Fruit fly (Drosophila melanogaster) Kc167 (cell line): ENCODE results near the gene Mst87F.

Experiments used
- Myc ChIP-seq: fragments of >200 bp; optimal IDR thresholded peaks from 2 replicates; lab custom pipeline; 2017; ENCODE audit warnings: missing external identifiers
- Sin3A ChIP-seq: fragments of >200 bp; optimal IDR thresholded peaks from 2 replicates; lab custom pipeline; 2018; ENCODE audit warnings: missing external identifiers
- h ChIP-seq: fragments of >200 bp; optimal IDR thresholded peaks from 3 replicates; lab custom pipeline; 2018; ENCODE audit warnings: missing external identifiers
- insv ChIP-seq: fragments of >200 bp; optimal IDR thresholded peaks from 3 replicates; lab custom pipeline; 2018; ENCODE audit warnings: missing external identifiers
- psq ChIP-seq: fragments of >200 bp; optimal IDR thresholded peaks from 2 replicates; lab custom pipeline; 2017; ENCODE audit warnings: missing external identifiers
- ttk ChIP-seq: sonication (Bioruptor generic); optimal IDR thresholded peaks from 2 replicates; lab custom pipeline; 2017; ENCODE audit warnings: missing external identifiers

The Mst87F gene

DNA sequence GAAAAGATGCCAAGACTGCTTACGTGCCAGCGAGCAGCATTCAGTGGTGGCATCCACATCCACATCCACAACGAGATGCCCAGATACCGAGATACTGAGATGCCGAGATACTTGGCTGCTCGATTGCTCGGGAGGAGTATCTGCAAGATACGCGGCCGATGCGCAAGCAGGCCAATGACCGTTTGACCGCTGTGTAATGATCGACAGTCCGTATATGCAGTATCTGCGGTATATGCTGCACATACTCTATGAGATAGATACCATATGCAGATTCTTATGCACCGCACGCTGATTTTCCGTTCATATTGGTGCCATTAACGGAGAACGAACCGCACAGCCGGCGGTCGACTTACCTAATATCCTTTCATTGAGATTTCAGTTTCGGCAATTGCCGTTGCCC is 18.5 kb downstream of the Mst87F start:
- TF ChIP-seq Sin3A (no peak), ttk (lab: Kevin White, UChicago) (no peak), insv (lab: Kevin White, UChicago) (no peak), psq (lab: Kevin White, UChicago) (no peak), h (lab: Kevin White, UChicago) (no peak), Myc (lab: Kevin White, UChicago) (no peak)

- TF ChIP-seq Sin3A (no peak), psq (lab: Kevin White, UChicago) (no peak), h (lab: Kevin White, UChicago) (no peak), ttk (lab: Kevin White, UChicago) (no peak), insv (lab: Kevin White, UChicago) (no peak), Myc (lab: Kevin White, UChicago) (no peak)
Observed at dm6 chr3R:13807906-13808305, 19.9 kb downstream of the Mst87F start.

- TF ChIP-seq psq (lab: Kevin White, UChicago), result no peak
- no peak for TF ChIP-seq h (lab: Kevin White, UChicago)
- no peak for TF ChIP-seq Myc (lab: Kevin White, UChicago)
- TF ChIP-seq insv (lab: Kevin White, UChicago), result no peak
- no peak for TF ChIP-seq Sin3A
- no peak for TF ChIP-seq ttk (lab: Kevin White, UChicago)
Observed at dm6 chr3R:13807330-13807729, 20.5 kb downstream of the Mst87F start.

DNA sequence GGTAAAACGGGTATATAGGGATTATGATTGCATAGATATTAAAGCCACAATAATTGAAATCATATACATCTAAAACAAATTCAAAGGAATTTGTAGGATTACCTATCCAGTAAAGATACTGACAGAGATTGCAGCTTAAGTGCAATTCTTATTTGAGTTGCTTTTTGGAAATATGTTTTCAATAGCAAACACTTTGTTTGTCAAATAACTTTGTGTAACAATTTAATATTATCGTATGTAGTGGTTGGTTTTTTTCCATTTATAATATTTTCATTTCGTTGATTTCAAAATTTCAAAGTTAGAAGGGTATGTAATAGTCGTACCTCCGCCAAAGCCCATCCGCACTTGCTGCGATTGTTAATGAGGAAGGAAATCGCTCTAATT is 21.1 kb downstream of the Mst87F start:
- TF ChIP-seq insv (lab: Kevin White, UChicago) (no peak), Myc (lab: Kevin White, UChicago) (no peak), Sin3A (no peak), h (lab: Kevin White, UChicago) (no peak), ttk (lab: Kevin White, UChicago) (no peak)

DNA sequence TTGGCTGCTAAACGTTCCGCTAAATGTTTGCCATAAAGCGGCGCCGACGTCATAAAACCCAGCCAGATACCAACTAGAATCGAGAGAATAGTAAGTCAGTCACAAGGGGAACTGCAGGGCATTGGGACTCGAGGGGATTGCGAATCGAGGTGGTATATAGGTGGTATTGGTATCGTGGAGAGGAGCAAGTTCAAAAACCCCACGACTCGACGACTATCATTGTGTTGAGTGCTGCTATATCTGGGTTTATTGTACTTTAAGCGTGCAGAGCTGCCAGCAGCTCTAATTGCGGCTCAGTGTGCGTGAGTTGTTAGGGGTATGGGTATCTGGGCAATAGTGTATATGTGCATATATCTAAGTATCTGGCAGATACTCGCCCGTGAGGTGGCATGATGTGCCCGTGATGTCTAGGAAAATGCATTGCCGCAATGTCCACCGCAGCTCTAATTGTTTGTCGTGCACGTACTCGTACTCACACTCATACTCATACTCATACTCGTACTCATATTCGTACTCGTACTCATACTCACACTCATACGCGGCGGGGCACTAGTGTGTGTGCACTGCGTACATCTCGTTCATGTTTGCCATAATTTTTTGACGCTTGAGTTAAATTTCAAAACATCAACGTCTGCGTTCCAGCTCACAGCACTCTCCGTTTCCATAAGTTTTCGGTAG is 21.6 kb downstream of the Mst87F start:
- TF ChIP-seq psq (lab: Kevin White, UChicago) (no peak), ttk (lab: Kevin White, UChicago) (no peak), h (lab: Kevin White, UChicago) (no peak), Myc (lab: Kevin White, UChicago) (no peak)

dm6 chr3R:13804971-13805603 is 22.7 kb downstream of the Mst87F start:
- TF ChIP-seq h (lab: Kevin White, UChicago) (no peak), ttk (lab: Kevin White, UChicago) (no peak), Sin3A (no peak), insv (lab: Kevin White, UChicago) (no peak), psq (lab: Kevin White, UChicago) (no peak), Myc (lab: Kevin White, UChicago) (no peak)

DNA sequence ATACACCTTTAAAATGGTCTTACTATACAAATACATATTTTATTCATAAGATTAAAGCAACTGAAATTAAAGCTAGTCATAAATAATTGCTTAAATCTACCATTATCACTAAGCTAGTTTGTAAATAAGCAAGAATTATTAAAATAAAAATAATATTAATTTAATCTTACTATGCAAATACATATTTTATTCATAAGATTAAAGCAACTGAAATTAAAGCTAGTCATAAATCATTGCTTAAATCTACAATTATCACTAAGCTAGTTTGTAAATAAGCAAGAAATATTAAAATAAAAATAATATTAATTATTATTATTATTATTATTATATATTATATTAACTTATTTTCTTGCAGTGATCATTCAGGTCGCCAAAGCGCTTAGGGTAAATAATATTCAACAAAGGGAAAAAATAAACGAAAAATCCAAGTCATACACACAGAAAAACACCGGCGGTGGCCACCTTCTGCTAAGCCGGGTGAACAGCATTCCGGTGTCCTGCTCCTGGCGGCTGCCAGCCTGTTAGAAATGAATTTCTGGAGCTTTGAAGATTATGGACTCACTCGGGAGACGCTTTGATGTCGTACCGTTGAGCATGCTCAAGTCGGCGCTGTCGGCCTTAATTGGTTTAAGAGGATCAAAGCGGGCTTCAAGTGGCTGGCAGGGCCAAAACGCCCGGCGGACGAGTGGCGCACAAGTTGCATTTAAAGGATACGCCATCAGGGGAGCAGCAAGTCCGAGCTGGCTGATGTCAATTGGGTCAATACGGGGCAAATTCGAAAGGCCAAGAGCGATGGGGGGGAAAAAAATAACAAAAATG is 23.7 kb downstream of the Mst87F start:
- TF ChIP-seq h (lab: Kevin White, UChicago) (no peak), ttk (lab: Kevin White, UChicago) (no peak), psq (lab: Kevin White, UChicago) (no peak), Sin3A (no peak), Myc (lab: Kevin White, UChicago) (no peak), insv (lab: Kevin White, UChicago) (no peak)

dm6 chr3R:13803185-13803887 is 24.5 kb downstream of the Mst87F start:
- no peak for TF ChIP-seq Sin3A
- TF ChIP-seq ttk (lab: Kevin White, UChicago), result no peak
- TF ChIP-seq Myc (lab: Kevin White, UChicago), result no peak
- no peak for TF ChIP-seq insv (lab: Kevin White, UChicago)
- no peak for TF ChIP-seq psq (lab: Kevin White, UChicago)
- no peak for TF ChIP-seq h (lab: Kevin White, UChicago)

dm6 chr3R:13802057-13802817 is 25.6 kb downstream of the Mst87F start:
- TF ChIP-seq Sin3A (no peak), ttk (lab: Kevin White, UChicago) (no peak), insv (lab: Kevin White, UChicago) (no peak), psq (lab: Kevin White, UChicago) (no peak), Myc (lab: Kevin White, UChicago) (no peak), h (lab: Kevin White, UChicago) (no peak)

DNA sequence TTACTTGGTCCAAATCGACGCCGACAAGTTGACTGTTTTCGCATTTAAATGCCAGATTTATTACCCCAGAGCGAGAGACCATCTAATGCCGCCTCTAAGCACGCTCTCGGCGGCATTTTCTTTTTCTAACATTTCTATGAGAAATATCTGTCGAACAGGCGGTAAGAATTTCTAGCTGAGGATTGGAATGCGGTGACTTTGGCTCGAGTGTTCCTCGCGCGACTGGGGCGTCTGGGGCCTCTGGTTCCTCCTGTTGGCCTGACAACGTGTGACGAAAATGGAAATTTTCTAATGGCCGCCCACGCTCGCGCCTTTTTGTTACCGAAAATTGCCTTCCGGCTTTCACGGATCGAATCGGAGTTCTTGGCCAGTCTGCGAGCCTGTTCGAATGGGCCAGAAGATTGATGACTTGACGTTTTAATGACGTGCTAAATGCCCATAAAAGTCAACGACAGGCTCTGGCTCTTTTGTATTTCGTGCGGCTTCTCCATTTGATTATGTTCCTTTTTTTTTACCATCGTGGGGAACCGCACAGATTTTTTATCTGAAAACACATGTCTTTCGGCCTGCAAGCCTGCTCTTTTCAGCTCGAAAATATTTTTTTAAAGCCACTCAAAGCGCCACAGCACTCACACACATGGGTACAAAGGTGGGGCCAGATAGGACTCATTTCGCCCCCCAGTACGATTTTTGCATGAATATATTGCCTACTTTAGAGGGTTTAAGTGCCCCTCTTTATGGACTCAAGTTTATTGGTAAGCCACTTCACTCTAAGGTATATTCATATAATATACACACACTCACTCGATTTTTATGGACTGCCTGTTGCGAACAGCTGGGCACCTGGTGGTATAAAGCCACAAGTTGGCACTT is 26.4 kb downstream of the Mst87F start:
- no peak for TF ChIP-seq psq (lab: Kevin White, UChicago)
- TF ChIP-seq Sin3A, result no peak
- no peak for TF ChIP-seq ttk (lab: Kevin White, UChicago)
- no peak for TF ChIP-seq h (lab: Kevin White, UChicago)
- no peak for TF ChIP-seq insv (lab: Kevin White, UChicago)
- TF ChIP-seq Myc (lab: Kevin White, UChicago), result no peak
